Worm (Caenorhabditis elegans): ENCODE data around the gene Y41D4B.1.
A peak's percentile ranks its signal among the peaks of the same experiment; 100 is the strongest.

The Y41D4B.1 gene

DNA sequence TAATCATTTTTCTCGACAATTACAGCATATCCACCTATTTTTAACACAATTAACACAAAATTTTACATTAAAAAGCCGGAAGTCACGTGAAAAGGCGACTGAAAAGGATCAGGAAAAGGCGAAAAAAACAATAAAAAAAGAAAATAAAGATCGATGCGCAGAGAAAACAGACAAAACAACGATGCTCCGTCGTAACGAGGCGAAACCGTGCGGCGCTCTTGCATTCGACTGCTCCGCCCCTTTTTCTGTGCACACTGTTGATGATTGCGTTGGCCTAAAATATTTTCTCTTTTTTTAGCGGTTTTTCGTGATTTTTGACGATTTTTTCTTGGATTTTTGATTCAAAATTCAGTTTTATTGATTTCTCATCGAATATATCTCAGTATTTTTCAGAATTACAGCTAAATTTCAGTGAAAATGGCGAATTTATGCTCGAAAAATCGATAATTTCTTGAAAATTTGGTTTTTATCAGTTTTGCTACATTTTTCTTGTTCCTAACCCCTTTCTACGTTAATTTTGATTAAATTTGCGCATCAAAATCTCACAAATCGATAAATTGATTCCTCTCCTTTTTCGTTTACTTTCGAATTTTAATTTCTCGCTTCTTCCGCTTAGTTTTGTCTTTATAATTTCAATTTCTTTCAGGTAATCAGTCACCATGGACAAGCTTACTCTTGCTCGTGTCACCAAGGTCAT, 13.3 kb upstream of the Y41D4B.1 start, which contains the start of gene rps-28 (continued):
- TF ChIP-seq lir-3 (tag; optimal IDR thresholded peaks at IDR 0.05; ENCODE audit: poor library complexity) (peak; percentile 90), unc-62 (GFP tag; optimal IDR thresholded peaks at IDR 0.05) (peak; percentile 2), nhr-11 (tag; optimal IDR thresholded peaks at IDR 0.05) (peak; percentile 83), grh-1 (GFP tag; IDR thresholded peaks at IDR 0.05) (peak; percentile 92), fos-1 (tag; optimal IDR thresholded peaks at IDR 0.05) (peak; percentile 94), ces-1 (GFP tag; optimal IDR thresholded peaks at IDR 0.05) (peak; percentile 83), ceh-8 (GFP tag; optimal IDR thresholded peaks at IDR 0.05) (peak; percentile 94), isw-1 (GFP tag; IDR thresholded peaks at IDR 0.05) (peak; percentile 97), sptf-1 (tag; optimal IDR thresholded peaks at IDR 0.05) (no peak), jun-1 (tag; optimal IDR thresholded peaks at IDR 0.05) (peak; percentile 92)

DNA sequence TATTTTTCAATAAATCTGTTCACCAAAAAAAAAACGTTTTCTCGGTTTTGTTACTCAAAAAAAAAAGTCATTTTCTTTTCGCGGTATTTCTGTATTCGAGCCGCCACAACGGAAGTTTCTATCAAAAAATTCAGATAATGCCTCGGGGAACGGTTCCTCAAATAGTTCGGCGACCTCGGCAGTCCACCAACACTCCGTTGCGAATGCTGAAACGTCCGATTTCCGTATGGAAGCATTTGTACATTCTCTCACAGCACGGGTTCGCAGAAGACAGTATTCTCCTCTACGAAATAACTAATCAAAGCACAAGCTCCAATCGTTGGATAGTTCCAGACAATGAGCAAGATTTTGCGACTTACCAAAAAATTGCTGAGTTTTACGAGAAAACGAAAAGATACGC, 12.5 kb upstream of the Y41D4B.1 start, which contains the start of gene Y41D4B.4:
Y41D4B.4 (plus strand) TSS at position 133 of the 400 bp plus-strand sequence.
- no peak for TF ChIP-seq ceh-8 (GFP tag; optimal IDR thresholded peaks at IDR 0.05)
- TF ChIP-seq unc-98 (GFP tag; IDR thresholded peaks at IDR 0.05), result no peak
- TF ChIP-seq lin-14 (GFP tag; optimal IDR thresholded peaks at IDR 0.05), result no peak
- TF ChIP-seq nhr-85 (tag), result no peak
- TF ChIP-seq blmp-1 (tag; optimal IDR thresholded peaks at IDR 0.05), result no peak
- no peak for TF ChIP-seq aha-1 (tag; optimal IDR thresholded peaks at IDR 0.05)
- no peak for TF ChIP-seq irx-1 (tag; optimal IDR thresholded peaks at IDR 0.05)
- TF ChIP-seq zip-4 (GFP tag; optimal IDR thresholded peaks at IDR 0.05), result no peak
- TF ChIP-seq aly-2 (tag; optimal IDR thresholded peaks at IDR 0.05), result no peak
- no peak for TF ChIP-seq mab-9 (GFP tag; IDR thresholded peaks at IDR 0.05)
- TF ChIP-seq nhr-71 (tag; optimal IDR thresholded peaks at IDR 0.05), result no peak
- no peak for TF ChIP-seq lsy-2 (tag; optimal IDR thresholded peaks at IDR 0.05)
- TF ChIP-seq sptf-1 (tag; optimal IDR thresholded peaks at IDR 0.05), result no peak

DNA sequence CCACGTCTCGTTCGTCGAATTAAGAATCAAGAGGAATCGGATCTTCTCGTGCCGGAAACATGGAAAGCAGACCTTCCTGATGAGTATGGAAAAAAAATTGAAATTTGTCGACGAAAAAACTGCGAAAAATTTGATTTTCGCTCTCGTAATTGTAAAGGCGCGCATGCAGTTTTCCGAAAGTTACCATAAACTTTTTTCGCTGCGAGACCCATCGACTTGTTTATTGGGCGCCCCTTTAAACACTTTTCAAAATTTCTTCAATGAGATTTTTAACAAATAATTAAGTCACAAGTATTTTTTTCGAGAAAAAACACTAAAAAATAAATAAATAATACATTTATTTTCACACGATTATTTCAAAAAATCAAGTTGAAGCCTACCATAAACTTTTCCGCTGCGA, 11.8 kb upstream of the Y41D4B.1 start:
- TF ChIP-seq hlh-4 (tag; optimal IDR thresholded peaks at IDR 0.05) (no peak), C04F5.9 (tag; optimal IDR thresholded peaks at IDR 0.05) (no peak), sup-37 (GFP tag; optimal IDR thresholded peaks at IDR 0.05) (no peak), ztf-11 (tag; optimal IDR thresholded peaks at IDR 0.05) (no peak), ztf-4 (tag; optimal IDR thresholded peaks at IDR 0.05) (no peak), hlh-17 (GFP tag; optimal IDR thresholded peaks at IDR 0.05; ENCODE audit: borderline replicate concordance) (no peak), lir-3 (tag; optimal IDR thresholded peaks at IDR 0.05; ENCODE audit: poor library complexity) (no peak), lsy-2 (tag; optimal IDR thresholded peaks at IDR 0.05) (no peak), isw-1 (GFP tag; IDR thresholded peaks at IDR 0.05) (no peak), dsc-1 (tag; optimal IDR thresholded peaks at IDR 0.05) (no peak), blmp-1 (tag; optimal IDR thresholded peaks at IDR 0.05) (no peak), snu-23 (GFP tag; optimal IDR thresholded peaks at IDR 0.05) (no peak), nhr-85 (tag) (no peak), F16B12.6 (tag; optimal IDR thresholded peaks at IDR 0.05) (no peak), hpl-2 (GFP tag; optimal IDR thresholded peaks at IDR 0.05) (no peak)

DNA sequence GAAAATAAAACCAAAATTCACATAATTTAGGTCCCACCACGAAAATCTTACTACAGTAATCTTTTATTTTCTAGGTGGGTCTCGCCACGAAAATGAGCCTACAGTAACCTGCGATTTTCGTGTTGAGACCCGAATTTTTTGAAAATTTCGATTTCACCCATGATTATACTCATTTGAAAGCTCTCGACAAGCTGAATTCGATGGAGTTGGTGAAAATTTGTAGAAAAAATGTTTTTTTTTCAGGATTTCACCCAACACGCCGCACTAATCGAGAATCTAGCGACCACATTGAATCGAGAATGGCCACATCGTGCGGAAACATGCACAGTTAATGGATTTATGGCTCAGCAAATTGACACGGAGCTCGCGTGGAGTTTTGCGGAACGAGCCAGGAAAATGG, 9.6 kb upstream of the Y41D4B.1 start:
- TF ChIP-seq nhr-77 (tag; optimal IDR thresholded peaks at IDR 0.05) (no peak), fkh-8 (tag; optimal IDR thresholded peaks at IDR 0.05) (no peak), egl-27 (tag; optimal IDR thresholded peaks at IDR 0.05) (no peak), Y116A8C.19 (tag; optimal IDR thresholded peaks at IDR 0.05; ENCODE audit: borderline replicate concordance) (no peak), hlh-4 (tag; optimal IDR thresholded peaks at IDR 0.05) (no peak), zip-4 (GFP tag; optimal IDR thresholded peaks at IDR 0.05) (no peak), ceh-8 (GFP tag; optimal IDR thresholded peaks at IDR 0.05) (no peak), nhr-71 (tag; optimal IDR thresholded peaks at IDR 0.05) (no peak)
